Worm (Caenorhabditis elegans) whole organism, L4 larva: ENCODE measurements around the gene pigw-1.

Experiments
- D1046.2 ChIP-seq: fragments of 200-800 bp; sonication (Bioruptor generic); IDR thresholded peaks from 2 replicates; pipeline ENCODE4 v1.3.6; 2022; ENCODE audit warnings: missing genetic modification characterization, missing compliant biosample characterization
- nhr-28 ChIP-seq: fragments of 150-350 bp; optimal IDR thresholded peaks from 2 replicates; lab custom pipeline; 2014; ENCODE audit warnings: missing biosample characterization, missing genetic modification characterization
- snpc-4 ChIP-seq: fragments of 150-350 bp; optimal IDR thresholded peaks from 2 replicates; lab custom pipeline; 2014; ENCODE audit warnings: missing biosample characterization, missing genetic modification characterization
- zfp-3 ChIP-seq: fragments of 200-800 bp; sonication (Bioruptor generic); conservative IDR thresholded peaks from 2 replicates; pipeline ENCODE4 v1.3.6; 2022; ENCODE audit warnings: missing genetic modification reagents, missing genetic modification characterization, missing compliant biosample characterization

ce11 chrII:2900248-2900647, 15.5 kb upstream of the pigw-1 start, which contains the start of gene ubc-26:
- no peak for TF ChIP-seq D1046.2 (GFP tag; lab: Robert Waterston, UW)
- TF ChIP-seq snpc-4 (tag; lab: Kevin White, UChicago): no peak
- no peak for TF ChIP-seq zfp-3 (GFP tag; lab: Robert Waterston, UW)
- no peak for TF ChIP-seq nhr-28 (tag; lab: Kevin White, UChicago)
